Worm (Caenorhabditis elegans) whole organism, L2 larva: Measurements from ENCODE around the gene R05G6.1.

Experiments used
- C34F6.9 ChIP-seq: fragments of 150-350 bp; optimal IDR thresholded peaks from 2 replicates; lab custom pipeline; 2014; ENCODE audit warnings: missing biosample characterization, missing genetic modification characterization
- F13H6.1 ChIP-seq: sonication (generic microtip); optimal IDR thresholded peaks from 2 replicates; lab custom pipeline; 2016; ENCODE audit warnings: missing genetic modification characterization, missing compliant biosample characterization
- R02D3.7 ChIP-seq: fragments of 150-350 bp; optimal IDR thresholded peaks from 2 replicates; lab custom pipeline; 2014; ENCODE audit warnings: missing biosample characterization, missing genetic modification characterization
- Y55F3AM.14 ChIP-seq: fragments of 200-800 bp; sonication (Bioruptor generic); optimal IDR thresholded peaks from 2 replicates; lab custom pipeline; 2018; ENCODE audit warnings: mild to moderate bottlenecking, missing genetic modification characterization, missing compliant biosample characterization
- ZK546.5 ChIP-seq: sonication (generic microtip); optimal IDR thresholded peaks from 2 replicates; lab custom pipeline; 2017; ENCODE audit warnings: missing biosample characterization, missing genetic modification characterization
- alr-1 ChIP-seq: fragments of 150-350 bp; optimal IDR thresholded peaks from 2 replicates; lab custom pipeline; 2014; ENCODE audit warnings: missing biosample characterization, missing genetic modification characterization
- aly-2 ChIP-seq: fragments of 150-350 bp; optimal IDR thresholded peaks from 2 replicates; lab custom pipeline; 2014; ENCODE audit warnings: missing biosample characterization, missing genetic modification characterization
- ama-1 ChIP-seq: fragments of 150-350 bp; optimal IDR thresholded peaks from 2 replicates; lab custom pipeline; 2018; ENCODE audit warnings: inconsistent platforms
- blmp-1 ChIP-seq: sonication (generic microtip); optimal IDR thresholded peaks from 2 replicates; lab custom pipeline; 2017; ENCODE audit warnings: missing genetic modification characterization, mild to moderate bottlenecking, missing compliant biosample characterization, antibody characterized with exemption, moderate library complexity; ENCODE audit not compliant: insufficient read depth
- ceh-16 ChIP-seq: fragments of 150-350 bp; optimal IDR thresholded peaks from 2 replicates; lab custom pipeline; 2014; ENCODE audit warnings: missing biosample characterization, missing genetic modification characterization
- ceh-82 ChIP-seq: fragments of 150-350 bp; optimal IDR thresholded peaks from 2 replicates; lab custom pipeline; 2014; ENCODE audit warnings: missing biosample characterization, missing genetic modification characterization
- crh-2 ChIP-seq: sonication (generic microtip); optimal IDR thresholded peaks from 2 replicates; lab custom pipeline; 2017; ENCODE audit warnings: missing biosample characterization, missing genetic modification characterization
- dmd-4 ChIP-seq: sonication (generic microtip); optimal IDR thresholded peaks from 2 replicates; lab custom pipeline; 2017; ENCODE audit warnings: missing biosample characterization, missing genetic modification characterization
- egl-27 ChIP-seq: sonication (generic microtip); optimal IDR thresholded peaks from 3 replicates; lab custom pipeline; 2017; ENCODE audit warnings: missing biosample characterization, missing genetic modification reagents, missing genetic modification characterization
- elt-1 ChIP-seq: fragments of 150-350 bp; optimal IDR thresholded peaks from 2 replicates; lab custom pipeline; 2014; ENCODE audit warnings: missing biosample characterization, missing genetic modification characterization
- elt-3 ChIP-seq: sonication (generic microtip); optimal IDR thresholded peaks from 2 replicates; lab custom pipeline; 2017; ENCODE audit warnings: missing biosample characterization, missing genetic modification characterization
- fos-1 ChIP-seq: fragments of 150-350 bp; optimal IDR thresholded peaks from 2 replicates; lab custom pipeline; 2014; ENCODE audit warnings: missing biosample characterization, missing genetic modification characterization
- gmeb-1 ChIP-seq: fragments of 150-350 bp; optimal IDR thresholded peaks from 2 replicates; lab custom pipeline; 2014; ENCODE audit warnings: missing biosample characterization, missing genetic modification characterization
- lin-13 ChIP-seq: fragments of 150-350 bp; optimal IDR thresholded peaks from 2 replicates; lab custom pipeline; 2014; ENCODE audit warnings: missing biosample characterization, missing genetic modification reagents, missing genetic modification characterization
- lsy-2 ChIP-seq, 2 experiments: fragments of 150-350 bp in 1 of 2; sonication (generic microtip) in 1 of 2; optimal IDR thresholded peaks; 2 replicates each; lab custom pipeline; 2014 to 2017; ENCODE audit warnings: missing biosample characterization in 2 of 2, missing genetic modification characterization in 2 of 2
- mab-5 ChIP-seq: fragments of 150-350 bp; optimal IDR thresholded peaks from 2 replicates; lab custom pipeline; 2014; ENCODE audit warnings: missing biosample characterization, missing genetic modification characterization
- mbf-1 ChIP-seq: sonication (generic microtip); optimal IDR thresholded peaks from 2 replicates; lab custom pipeline; 2017; ENCODE audit warnings: missing biosample characterization, missing genetic modification characterization
- mdl-1 ChIP-seq, 2 experiments: fragments of 150-350 bp in 1 of 2; sonication (generic microtip) in 1 of 2; optimal IDR thresholded peaks; 2 replicates each; lab custom pipeline; 2017; ENCODE audit warnings: missing biosample characterization in 2 of 2, missing genetic modification characterization in 2 of 2
- nhr-10 ChIP-seq: sonication (generic microtip); optimal IDR thresholded peaks from 2 replicates; lab custom pipeline; 2017; ENCODE audit warnings: missing biosample characterization, missing genetic modification characterization
- nhr-11 ChIP-seq: fragments of 150-350 bp; optimal IDR thresholded peaks from 2 replicates; lab custom pipeline; 2014; ENCODE audit warnings: missing biosample characterization, missing genetic modification characterization
- nhr-12 ChIP-seq: fragments of 150-350 bp; optimal IDR thresholded peaks from 2 replicates; lab custom pipeline; 2014; ENCODE audit warnings: missing biosample characterization, missing genetic modification characterization
- nhr-129 ChIP-seq: fragments of 150-350 bp; optimal IDR thresholded peaks from 2 replicates; lab custom pipeline; 2014; ENCODE audit warnings: missing biosample characterization, missing genetic modification characterization
- nhr-21 ChIP-seq: fragments of 150-350 bp; optimal IDR thresholded peaks from 2 replicates; lab custom pipeline; 2014; ENCODE audit warnings: missing biosample characterization, missing genetic modification characterization
- nhr-237 ChIP-seq: fragments of 150-350 bp; optimal IDR thresholded peaks from 2 replicates; lab custom pipeline; 2014; ENCODE audit warnings: missing biosample characterization, missing genetic modification characterization
- nhr-25 ChIP-seq: fragments of 150-350 bp; sonication (generic microtip); optimal IDR thresholded peaks from 3 replicates; lab custom pipeline; 2014; ENCODE audit warnings: missing biosample characterization, missing genetic modification characterization
- nhr-6 ChIP-seq: fragments of 150-350 bp; optimal IDR thresholded peaks from 2 replicates; lab custom pipeline; 2014; ENCODE audit warnings: missing biosample characterization, missing genetic modification characterization
- nhr-77 ChIP-seq: fragments of 150-350 bp; optimal IDR thresholded peaks from 2 replicates; lab custom pipeline; 2014; ENCODE audit warnings: missing biosample characterization, missing genetic modification characterization
- peb-1 ChIP-seq: fragments of 150-350 bp; optimal IDR thresholded peaks from 2 replicates; lab custom pipeline; 2014; ENCODE audit warnings: missing biosample characterization, missing genetic modification characterization
- sem-4 ChIP-seq: fragments of 150-350 bp; optimal IDR thresholded peaks from 2 replicates; lab custom pipeline; 2014; ENCODE audit warnings: missing biosample characterization, missing genetic modification reagents, missing genetic modification characterization
- skn-1 ChIP-seq: sonication (generic microtip); optimal IDR thresholded peaks from 2 replicates; lab custom pipeline; 2017; ENCODE audit warnings: missing biosample characterization, missing genetic modification characterization
- sma-3 ChIP-seq: sonication (generic microtip); optimal IDR thresholded peaks from 2 replicates; lab custom pipeline; 2016; ENCODE audit warnings: missing genetic modification reagents, missing genetic modification characterization, missing compliant biosample characterization
- sma-9 ChIP-seq, 2 experiments: fragments of 150-350 bp in 1 of 2; sonication (generic microtip) in 1 of 2; optimal IDR thresholded peaks; 2 replicates each; lab custom pipeline; 2014 to 2016; ENCODE audit warnings: missing genetic modification characterization in 2 of 2, mild to moderate bottlenecking in 1 of 2, missing biosample characterization in 1 of 2, missing compliant biosample characterization in 1 of 2, missing genetic modification reagents in 1 of 2, moderate library complexity in 1 of 2
- snpc-4 ChIP-seq: fragments of 150-350 bp; optimal IDR thresholded peaks from 2 replicates; lab custom pipeline; 2014; ENCODE audit warnings: missing biosample characterization, missing genetic modification characterization
- unc-39 ChIP-seq: fragments of 150-350 bp; optimal IDR thresholded peaks from 2 replicates; lab custom pipeline; 2014; ENCODE audit warnings: missing biosample characterization, missing genetic modification characterization
- unc-55 ChIP-seq: fragments of 150-350 bp; sonication (generic microtip); optimal IDR thresholded peaks from 3 replicates; lab custom pipeline; 2014; ENCODE audit warnings: missing biosample characterization, missing genetic modification reagents, missing genetic modification characterization
- zag-1 ChIP-seq: fragments of 150-350 bp; optimal IDR thresholded peaks from 2 replicates; lab custom pipeline; 2014; ENCODE audit warnings: missing biosample characterization, missing genetic modification characterization
- ztf-11 ChIP-seq: sonication (generic microtip); optimal IDR thresholded peaks from 2 replicates; lab custom pipeline; 2017; ENCODE audit warnings: missing biosample characterization, missing genetic modification characterization

The R05G6.1 gene

ce11 chrIV:7573944-7574343, 41.5 kb downstream of the R05G6.1 start (continued):
- no peak for TF ChIP-seq ztf-11 (tag; lab: Kevin White, UChicago)
- no peak for TF ChIP-seq nhr-11 (tag; lab: Kevin White, UChicago)
- TF ChIP-seq dmd-4 (tag; lab: Kevin White, UChicago) = no peak
- TF ChIP-seq peb-1 (tag; lab: Kevin White, UChicago) = no peak
- peak; percentile 60 to 77 for TF ChIP-seq lsy-2 (tag; optimal IDR thresholded peaks at IDR 0.05; lab: Kevin White, UChicago)
- TF ChIP-seq crh-2 (tag; lab: Kevin White, UChicago) = peak; percentile 66
- TF ChIP-seq ZK546.5 (tag; lab: Kevin White, UChicago) = no peak
- peak; percentile 22 for TF ChIP-seq blmp-1 (tag; lab: Kevin White, UChicago)
- peak; percentile 71 for TF ChIP-seq C34F6.9
- peak; percentile 77 for TF ChIP-seq sma-3 (GFP tag; lab: Kevin White, UChicago)
- TF ChIP-seq elt-3 (tag; lab: Kevin White, UChicago) = no peak
- no peak for TF ChIP-seq mbf-1 (tag; lab: Kevin White, UChicago)
- TF ChIP-seq gmeb-1 = peak; percentile 66
- no peak for TF ChIP-seq alr-1 (tag; lab: Kevin White, UChicago)
- TF ChIP-seq nhr-25 (tag; lab: Kevin White, UChicago) = peak; percentile 59
- TF ChIP-seq nhr-129 (tag; lab: Kevin White, UChicago) = peak; percentile 83
- TF ChIP-seq skn-1 (tag; lab: Kevin White, UChicago) = no peak
- TF ChIP-seq aly-2 (tag; lab: Kevin White, UChicago) = no peak
- no peak for TF ChIP-seq nhr-77 (tag; lab: Kevin White, UChicago)
- peak; percentile 83 for TF ChIP-seq sem-4 (tag; lab: Kevin White, UChicago)
- TF ChIP-seq, all 48 proteins: peak for 24

- TF ChIP-seq nhr-77 (tag; lab: Kevin White, UChicago) (no peak), unc-55 (GFP tag; lab: Kevin White, UChicago) (peak; percentile 14), lin-13 (GFP tag; lab: Kevin White, UChicago) (no peak), dmd-4 (tag; lab: Kevin White, UChicago) (no peak), nhr-21 (tag; lab: Kevin White, UChicago) (no peak), elt-1 (tag; lab: Kevin White, UChicago) (no peak), R02D3.7 (no peak), aly-2 (tag; lab: Kevin White, UChicago) (no peak)
- TF ChIP-seq, all 48 proteins: peak for 1
These were observed 42.8 kb downstream of the R05G6.1 start, which contains the start of gene cec-4 for ce11 chrIV:7575147-7575768. Gene cec-4, plus strand, starts transcription at chrIV:7575718.

- no peak for TF ChIP-seq nhr-6 (tag; lab: Kevin White, UChicago)
- TF ChIP-seq Y55F3AM.14 = no peak
- no peak for TF ChIP-seq fos-1 (tag; lab: Kevin White, UChicago)
- TF ChIP-seq F13H6.1 (tag; lab: Kevin White, UChicago) = no peak
- TF ChIP-seq unc-39 (tag; lab: Kevin White, UChicago) = no peak
- TF ChIP-seq sem-4 (tag; lab: Kevin White, UChicago) = no peak
- TF ChIP-seq nhr-237 (tag; lab: Kevin White, UChicago) = no peak
- no peak for TF ChIP-seq nhr-25 (tag; lab: Kevin White, UChicago)
- TF ChIP-seq snpc-4 (tag; lab: Kevin White, UChicago) = no peak
- TF ChIP-seq sma-9 (GFP tag; optimal IDR thresholded peaks at IDR 0.05; lab: Kevin White, UChicago) = no peak
- TF ChIP-seq sma-9 (tag; optimal IDR thresholded peaks at IDR 0.05; lab: Kevin White, UChicago) = no peak
- no peak for TF ChIP-seq C34F6.9
These were observed 45.8 kb downstream of the R05G6.1 start, which contains the start of gene F32E10.5 for ce11 chrIV:7578281-7578680. Gene F32E10.5, minus strand, starts transcription at chrIV:7578381.

- TF ChIP-seq egl-27 (tag; lab: Kevin White, UChicago) = peak; percentile 13
- TF ChIP-seq Y55F3AM.14 = no peak
- TF ChIP-seq elt-1 (tag; lab: Kevin White, UChicago) = no peak
- no peak for TF ChIP-seq aly-2 (tag; lab: Kevin White, UChicago)
- peak; percentile 53 for TF ChIP-seq snpc-4 (tag; lab: Kevin White, UChicago)
- TF ChIP-seq nhr-11 (tag; lab: Kevin White, UChicago) = no peak
- no peak for TF ChIP-seq peb-1 (tag; lab: Kevin White, UChicago)
- no peak for TF ChIP-seq nhr-10
- TF ChIP-seq unc-39 (tag; lab: Kevin White, UChicago) = no peak
- peak; percentile 77 for TF ChIP-seq fos-1 (tag; lab: Kevin White, UChicago)
- TF ChIP-seq nhr-21 (tag; lab: Kevin White, UChicago) = peak; percentile 43
- TF ChIP-seq sem-4 (tag; lab: Kevin White, UChicago) = peak; percentile 92
- no peak for TF ChIP-seq ceh-16
- TF ChIP-seq nhr-77 (tag; lab: Kevin White, UChicago) = no peak
- TF ChIP-seq ama-1 (lab: Kevin White, UChicago) = no peak
- peak; percentile 9 for TF ChIP-seq ceh-82 (tag; lab: Kevin White, UChicago)
- no peak for TF ChIP-seq mbf-1 (tag; lab: Kevin White, UChicago)
- peak; percentile 33 for TF ChIP-seq blmp-1 (tag; lab: Kevin White, UChicago)
- TF ChIP-seq lin-13 (GFP tag; lab: Kevin White, UChicago) = peak; percentile 90
- TF ChIP-seq elt-3 (tag; lab: Kevin White, UChicago) = no peak
- TF ChIP-seq dmd-4 (tag; lab: Kevin White, UChicago) = no peak
- TF ChIP-seq F13H6.1 (tag; lab: Kevin White, UChicago) = peak; percentile 84
- no peak for TF ChIP-seq nhr-12 (tag; lab: Kevin White, UChicago)
- TF ChIP-seq mdl-1 (tag; optimal IDR thresholded peaks at IDR 0.05; lab: Kevin White, UChicago) = peak in 1 of 2 experiments; percentile 9
- peak; percentile 78 for TF ChIP-seq zag-1
- peak; percentile 86 for TF ChIP-seq crh-2 (tag; lab: Kevin White, UChicago)
- peak; percentile 48 for TF ChIP-seq nhr-6 (tag; lab: Kevin White, UChicago)
- TF ChIP-seq mab-5 = peak; percentile 42
These were observed 47.7 kb downstream of the R05G6.1 start, which contains the start of the genes cec-5 and nol-10 for ce11 chrIV:7580062-7580614. Gene cec-5, minus strand, starts transcription at chrIV:7580112. Gene nol-10, plus strand, starts transcription at chrIV:7580597.
